Worm (Caenorhabditis elegans) whole organism, L4 larva: ENCODE results near the gene vps-15.

Experiments used
- F37D6.2 ChIP-seq: sonication (generic microtip); optimal IDR thresholded peaks from 2 replicates; lab custom pipeline; 2016; ENCODE audit warnings: mild to moderate bottlenecking, missing genetic modification characterization, missing compliant biosample characterization
- Y105C5A.15 ChIP-seq: fragments of 200-800 bp; sonication (Bioruptor generic); IDR thresholded peaks from 2 replicates; pipeline ENCODE4 v1.3.6; 2022; ENCODE audit warnings: missing genetic modification characterization, missing compliant biosample characterization
- Y5F2A.4 ChIP-seq: fragments of 200-800 bp; sonication (Bioruptor generic); optimal IDR thresholded peaks from 2 replicates; lab custom pipeline; 2018; ENCODE audit warnings: mild to moderate bottlenecking, missing genetic modification characterization, missing compliant biosample characterization
- ZK337.2 ChIP-seq: fragments of 200-800 bp; sonication (Bioruptor generic); IDR thresholded peaks from 2 replicates; pipeline ENCODE4 v1.3.6; 2022; ENCODE audit warnings: missing genetic modification reagents, missing genetic modification characterization, missing compliant biosample characterization
- ZK546.5 ChIP-seq, 2 experiments: sonication (generic microtip); optimal IDR thresholded peaks; 2 replicates each; lab custom pipeline; 2017; ENCODE audit warnings: missing biosample characterization in 2 of 2, missing genetic modification characterization in 2 of 2
- aly-2 ChIP-seq: sonication (generic microtip); optimal IDR thresholded peaks from 2 replicates; lab custom pipeline; 2018; ENCODE audit warnings: missing biosample characterization, missing genetic modification characterization
- arid-1 ChIP-seq: fragments of 200-800 bp; sonication (Bioruptor generic); conservative IDR thresholded peaks from 2 replicates; pipeline ENCODE4 v1.3.6; 2022; ENCODE audit warnings: missing genetic modification reagents, missing genetic modification characterization, missing compliant biosample characterization
- ceh-20 ChIP-seq: fragments of 200-800 bp; sonication (Bioruptor generic); IDR thresholded peaks from 2 replicates; pipeline ENCODE4 v1.3.6; 2022; ENCODE audit warnings: missing genetic modification reagents, missing genetic modification characterization, missing compliant biosample characterization
- ceh-28 ChIP-seq: fragments of 150-350 bp; optimal IDR thresholded peaks from 2 replicates; lab custom pipeline; 2014; ENCODE audit warnings: missing biosample characterization, missing genetic modification reagents, missing genetic modification characterization
- ces-1 ChIP-seq: fragments of 150-350 bp; sonication (generic microtip); optimal IDR thresholded peaks from 4 replicates; lab custom pipeline; 2014; ENCODE audit warnings: missing biosample characterization, missing genetic modification reagents, missing genetic modification characterization
- cey-2 ChIP-seq: sonication (generic microtip); optimal IDR thresholded peaks from 3 replicates; lab custom pipeline; 2017; ENCODE audit warnings: missing genetic modification characterization, mild to moderate bottlenecking, missing compliant biosample characterization, antibody characterized with exemption, borderline replicate concordance; ENCODE audit not compliant: insufficient read depth
- daf-8 ChIP-seq: fragments of 200-800 bp; sonication (Bioruptor generic); IDR thresholded peaks from 2 replicates; pipeline ENCODE4 v1.3.6; 2022; ENCODE audit warnings: missing genetic modification characterization, missing compliant biosample characterization
- dmd-6 ChIP-seq: fragments of 200-800 bp; sonication (Bioruptor generic); IDR thresholded peaks from 2 replicates; pipeline ENCODE4 v1.3.6; 2022; ENCODE audit warnings: missing genetic modification reagents, missing genetic modification characterization, missing compliant biosample characterization
- dmd-8 ChIP-seq: fragments of 200-800 bp; sonication (Bioruptor generic); IDR thresholded peaks from 2 replicates; pipeline ENCODE4 v1.3.6; 2022; ENCODE audit warnings: missing genetic modification characterization, missing compliant biosample characterization
- dmd-9 ChIP-seq: fragments of 200-800 bp; sonication (Bioruptor generic); IDR thresholded peaks from 2 replicates; pipeline ENCODE4 v1.3.6; 2022; ENCODE audit warnings: missing genetic modification reagents, missing genetic modification characterization, missing compliant biosample characterization
- fkh-10 ChIP-seq: fragments of 150-350 bp; optimal IDR thresholded peaks from 2 replicates; lab custom pipeline; 2014; ENCODE audit warnings: missing biosample characterization, missing genetic modification reagents, missing genetic modification characterization
- lim-7 ChIP-seq: fragments of 200-800 bp; sonication (Bioruptor generic); IDR thresholded peaks from 2 replicates; pipeline ENCODE4 v1.3.6; 2022; ENCODE audit warnings: missing genetic modification characterization, missing compliant biosample characterization
- lin-13 ChIP-seq: fragments of 150-350 bp; optimal IDR thresholded peaks from 2 replicates; lab custom pipeline; 2014; ENCODE audit warnings: missing biosample characterization, missing genetic modification reagents, missing genetic modification characterization
- lin-15B ChIP-seq: fragments of 150-350 bp; sonication (generic microtip); optimal IDR thresholded peaks from 3 replicates; lab custom pipeline; 2014; ENCODE audit warnings: missing biosample characterization, missing genetic modification characterization
- lin-38 ChIP-seq: fragments of 200-800 bp; sonication (Bioruptor generic); IDR thresholded peaks from 2 replicates; pipeline ENCODE4 v1.3.6; 2022; ENCODE audit warnings: missing genetic modification reagents, missing genetic modification characterization, missing compliant biosample characterization
- lin-39 ChIP-seq: fragments of 150-350 bp; optimal IDR thresholded peaks from 2 replicates; lab custom pipeline; 2014; ENCODE audit warnings: missing biosample characterization, missing genetic modification reagents, missing genetic modification characterization
- madf-5 ChIP-seq, 2 experiments: fragments of 200-800 bp; sonication (Bioruptor generic); IDR thresholded peaks; 2 replicates each; pipeline ENCODE4 v1.3.6; 2022; ENCODE audit warnings: missing compliant biosample characterization in 2 of 2, missing genetic modification characterization in 2 of 2
- madf-9 ChIP-seq: fragments of 200-800 bp; sonication (Bioruptor generic); conservative IDR thresholded peaks from 2 replicates; pipeline ENCODE4 v1.3.6; 2022; ENCODE audit warnings: missing genetic modification reagents, missing genetic modification characterization, missing compliant biosample characterization
- mxl-2 ChIP-seq: fragments of 200-800 bp; sonication (Bioruptor generic); conservative IDR thresholded peaks from 2 replicates; pipeline ENCODE4 v1.3.6; 2022; ENCODE audit warnings: missing genetic modification reagents, missing genetic modification characterization, missing compliant biosample characterization
- nhr-237 ChIP-seq: sonication (generic microtip); optimal IDR thresholded peaks from 2 replicates; lab custom pipeline; 2017; ENCODE audit warnings: missing biosample characterization, missing genetic modification characterization
- nhr-41 ChIP-seq: fragments of 200-800 bp; sonication (Bioruptor generic); IDR thresholded peaks from 2 replicates; pipeline ENCODE4 v1.3.6; 2022; ENCODE audit warnings: missing genetic modification reagents, missing genetic modification characterization, missing compliant biosample characterization
- nhr-42 ChIP-seq: fragments of 200-800 bp; sonication (Bioruptor generic); IDR thresholded peaks from 2 replicates; pipeline ENCODE4 v1.3.6; 2022; ENCODE audit warnings: missing genetic modification characterization, missing compliant biosample characterization
- nhr-76 ChIP-seq: fragments of 150-350 bp; optimal IDR thresholded peaks from 2 replicates; lab custom pipeline; 2014; ENCODE audit warnings: missing biosample characterization, missing genetic modification characterization
- nhr-77 ChIP-seq: fragments of 150-350 bp; optimal IDR thresholded peaks from 2 replicates; lab custom pipeline; 2014; ENCODE audit warnings: missing biosample characterization, missing genetic modification characterization
- pha-4 ChIP-seq, 2 experiments: fragments of 150-350 bp in 1 of 2; fragments of 200-800 bp in 1 of 2; sonication (Bioruptor generic) in 1 of 2; IDR thresholded peaks in 1 of 2; optimal IDR thresholded peaks in 1 of 2; 2 replicates each; pipeline versions ENCODE4 v1.3.6 to Lab custom; 2014 to 2022; ENCODE audit warnings: missing genetic modification characterization in 2 of 2, missing genetic modification reagents in 2 of 2, missing biosample characterization in 1 of 2, missing compliant biosample characterization in 1 of 2
- pqm-1 ChIP-seq: sonication (generic microtip); optimal IDR thresholded peaks from 2 replicates; lab custom pipeline; 2017; ENCODE audit warnings: missing biosample characterization, missing genetic modification characterization
- rbr-2 ChIP-seq: sonication (generic microtip); optimal IDR thresholded peaks from 2 replicates; lab custom pipeline; 2016; ENCODE audit warnings: missing genotype, missing genetic modification characterization, missing compliant biosample characterization
- sdz-12 ChIP-seq: fragments of 200-800 bp; sonication (Bioruptor generic); optimal IDR thresholded peaks from 2 replicates; lab custom pipeline; 2018; ENCODE audit warnings: mild to moderate bottlenecking, missing genetic modification characterization, missing compliant biosample characterization
- set-16 ChIP-seq: fragments of 200-800 bp; sonication (Bioruptor generic); IDR thresholded peaks from 2 replicates; pipeline ENCODE4 v1.3.6; 2022; ENCODE audit warnings: missing genetic modification reagents, missing genetic modification characterization, missing compliant biosample characterization
- skn-1 ChIP-seq: fragments of 150-350 bp; optimal IDR thresholded peaks from 2 replicates; lab custom pipeline; 2014; ENCODE audit warnings: missing biosample characterization, missing genetic modification characterization
- snpc-1.2 ChIP-seq: fragments of 200-800 bp; sonication (Bioruptor generic); IDR thresholded peaks from 2 replicates; pipeline ENCODE4 v1.3.6; 2022; ENCODE audit warnings: missing genetic modification reagents, missing genetic modification characterization, missing compliant biosample characterization
- snpc-4 ChIP-seq: fragments of 150-350 bp; optimal IDR thresholded peaks from 2 replicates; lab custom pipeline; 2014; ENCODE audit warnings: missing biosample characterization, missing genetic modification characterization
- tag-97 ChIP-seq: fragments of 200-800 bp; sonication (Bioruptor generic); IDR thresholded peaks from 2 replicates; pipeline ENCODE4 v1.3.6; 2022; ENCODE audit warnings: missing genetic modification characterization, missing compliant biosample characterization
- tra-1 ChIP-seq: fragments of 200-800 bp; sonication (Bioruptor generic); IDR thresholded peaks from 2 replicates; pipeline ENCODE4 v1.3.6; 2022; ENCODE audit warnings: missing genetic modification reagents, missing genetic modification characterization, missing compliant biosample characterization
- unc-130 ChIP-seq: sonication (generic microtip); optimal IDR thresholded peaks from 2 replicates; lab custom pipeline; 2016; ENCODE audit warnings: missing genetic modification reagents, missing genetic modification characterization, missing compliant biosample characterization
- zfp-3 ChIP-seq: fragments of 200-800 bp; sonication (Bioruptor generic); conservative IDR thresholded peaks from 2 replicates; pipeline ENCODE4 v1.3.6; 2022; ENCODE audit warnings: missing genetic modification reagents, missing genetic modification characterization, missing compliant biosample characterization
- zip-11 ChIP-seq: fragments of 200-800 bp; sonication (Bioruptor generic); IDR thresholded peaks from 2 replicates; pipeline ENCODE4 v1.3.6; 2022; ENCODE audit warnings: missing genetic modification characterization, missing compliant biosample characterization
- ztf-11 ChIP-seq: fragments of 150-350 bp; optimal IDR thresholded peaks from 2 replicates; lab custom pipeline; 2014; ENCODE audit warnings: missing biosample characterization, missing genetic modification characterization
- ztf-7 ChIP-seq: fragments of 150-350 bp; optimal IDR thresholded peaks from 2 replicates; lab custom pipeline; 2014; ENCODE audit warnings: missing biosample characterization, missing genetic modification characterization

Gene vps-15

ce11 chrII:11917530-11917952 is 1.9 kb upstream of the vps-15 start (continued):
- no peak for TF ChIP-seq mxl-2 (GFP tag; lab: Robert Waterston, UW)
- TF ChIP-seq ceh-28 = no peak
- 0 out of 2 replicates have a peak, but pooled peaks have one; percentile 56 for TF ChIP-seq dmd-8
- no peak for TF ChIP-seq lim-7 (GFP tag; lab: Robert Waterston, UW)
- TF ChIP-seq pha-4 (GFP tag; IDR thresholded peaks at IDR 0.05; lab: Robert Waterston, UW) = peak; percentile 69; the same call in 1 of the 2 replicates
- TF ChIP-seq pha-4 (tag; optimal IDR thresholded peaks at IDR 0.05; lab: Kevin White, UChicago) = no peak
- no peak for TF ChIP-seq sdz-12
- TF ChIP-seq nhr-76 (tag; lab: Kevin White, UChicago) = no peak
- peak; percentile 73 for TF ChIP-seq arid-1
- no peak for TF ChIP-seq rbr-2 (tag; lab: Kevin White, UChicago)
- TF ChIP-seq aly-2 = peak; percentile 51
- TF ChIP-seq ZK337.2 (GFP tag; lab: Robert Waterston, UW) = no peak
- 0 out of 2 replicates have a peak, but pooled peaks have one; percentile 23 for TF ChIP-seq tra-1
- peak; percentile 75 for TF ChIP-seq lin-38 (GFP tag; lab: Robert Waterston, UW)
- TF ChIP-seq ZK546.5 (tag; optimal IDR thresholded peaks at IDR 0.05; lab: Kevin White, UChicago) = no peak
- TF ChIP-seq unc-130 = peak; percentile 38
- TF ChIP-seq, all 104 proteins: peak for 29

ce11 chrII:11916945-11917344 is 1.3 kb upstream of the vps-15 start:
- TF ChIP-seq nhr-237 (tag; lab: Kevin White, UChicago) (no peak), ztf-7 (tag; lab: Kevin White, UChicago) (no peak), fkh-10 (GFP tag; lab: Kevin White, UChicago) (no peak), madf-5 (GFP tag; IDR thresholded peaks at IDR 0.05; lab: Robert Waterston, UW) (no peak), lin-13 (no peak), pqm-1 (tag; lab: Kevin White, UChicago) (no peak), Y105C5A.15 (GFP tag; lab: Robert Waterston, UW) (no peak), zip-11 (GFP tag; lab: Robert Waterston, UW) (no peak), snpc-4 (tag; lab: Kevin White, UChicago) (no peak), F37D6.2 (tag; lab: Kevin White, UChicago) (no peak), rbr-2 (tag; lab: Kevin White, UChicago) (no peak), nhr-41 (GFP tag; lab: Robert Waterston, UW) (no peak), lin-39 (tag; lab: Kevin White, UChicago) (no peak), unc-130 (no peak), ces-1 (no peak), daf-8 (GFP tag; lab: Robert Waterston, UW) (no peak), skn-1 (tag; lab: Kevin White, UChicago) (no peak), ztf-11 (no peak), cey-2 (tag; lab: Kevin White, UChicago) (no peak), dmd-9 (GFP tag; lab: Robert Waterston, UW) (no peak), nhr-76 (tag; lab: Kevin White, UChicago) (no peak), tag-97 (GFP tag; lab: Robert Waterston, UW) (no peak), madf-9 (GFP tag; lab: Robert Waterston, UW) (0 out of 2 replicates have a peak, but pooled peaks have one; percentile 5), set-16 (peak; percentile 83), dmd-6 (GFP tag; lab: Robert Waterston, UW) (no peak), lin-38 (GFP tag; lab: Robert Waterston, UW) (0 out of 2 replicates have a peak, but pooled peaks have one; percentile 2), ceh-20 (GFP tag; lab: Robert Waterston, UW) (no peak), Y5F2A.4 (GFP tag; lab: Kevin White, UChicago) (peak; percentile 52), nhr-77 (tag; lab: Kevin White, UChicago) (no peak), nhr-42 (GFP tag; lab: Robert Waterston, UW) (no peak), lin-15B (no peak), zfp-3 (no peak), tra-1 (no peak), snpc-1.2 (GFP tag; lab: Robert Waterston, UW) (no peak)
- TF ChIP-seq, all 104 proteins: peak for 4
